Fruit fly (Drosophila melanogaster) whole organism, prepupa: ENCODE data around the gene CG42322.

ENCODE experiments used
- CG10631 ChIP-seq: fragments of 200-800 bp; sonication (Bioruptor generic); optimal IDR thresholded peaks from 2 replicates; lab custom pipeline; 2016; ENCODE audit warnings: missing biosample characterization, missing genetic modification characterization
- CG11294 ChIP-seq: fragments of 200-800 bp; sonication (Bioruptor generic); IDR thresholded peaks from 2 replicates; pipeline ENCODE4 v1.3.6; 2022; ENCODE audit warnings: missing biosample characterization, missing genetic modification characterization

CG42322 gene

DNA sequence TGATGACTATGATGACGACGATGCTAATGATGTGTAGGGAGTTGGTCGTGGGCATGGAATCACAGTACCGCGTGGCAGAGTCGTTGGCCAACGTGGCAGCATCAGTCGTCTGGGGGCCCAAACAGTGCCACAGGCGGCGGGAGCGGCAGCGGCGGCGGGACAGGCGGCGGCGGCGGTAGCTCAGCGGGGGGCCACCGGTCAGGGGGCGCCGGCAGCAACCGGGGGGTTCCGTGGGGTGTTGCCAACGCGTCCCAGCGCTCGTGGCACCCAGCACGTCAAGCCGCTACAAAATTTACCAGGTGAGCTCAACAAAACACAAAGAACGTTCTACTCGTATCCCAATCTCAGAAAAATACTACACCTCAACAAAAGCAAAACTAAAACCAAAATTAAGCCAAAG lies 62.3 kb downstream of the CG42322 start:
- TF ChIP-seq CG10631 (GFP tag; lab: Kevin White, UChicago) (no peak), CG11294 (GFP tag; lab: Robert Waterston, UW) (no peak)
